Worm (Caenorhabditis elegans) whole organism, L1 larva: Measurements from ENCODE around the gene mam-2.

Source experiments
- elt-2 ChIP-seq: sonication (generic microtip); optimal IDR thresholded peaks from 2 replicates; lab custom pipeline; 2016; ENCODE audit warnings: missing genetic modification characterization, mild to moderate bottlenecking, inconsistent platforms, missing compliant biosample characterization, missing genetic modification reagents
- hpl-2 ChIP-seq: fragments of 150-350 bp; optimal IDR thresholded peaks from 2 replicates; lab custom pipeline; 2014; ENCODE audit warnings: missing biosample characterization, missing genetic modification reagents, missing genetic modification characterization
- lin-13 ChIP-seq: fragments of 150-350 bp; optimal IDR thresholded peaks from 2 replicates; lab custom pipeline; 2014; ENCODE audit warnings: missing biosample characterization, missing genetic modification reagents, missing genetic modification characterization
- mdl-1 ChIP-seq, 2 experiments: fragments of 150-350 bp; optimal IDR thresholded peaks; 2 replicates each; lab custom pipeline; 2014 to 2017; ENCODE audit warnings: missing biosample characterization in 2 of 2, missing genetic modification characterization in 2 of 2, inconsistent platforms in 1 of 2
- mef-2 ChIP-seq: fragments of 150-350 bp; optimal IDR thresholded peaks from 2 replicates; lab custom pipeline; 2014; ENCODE audit warnings: missing biosample characterization, missing genetic modification characterization
- nhr-12 ChIP-seq: sonication (generic microtip); optimal IDR thresholded peaks from 2 replicates; lab custom pipeline; 2017; ENCODE audit warnings: missing biosample characterization, missing genetic modification characterization
- nhr-77 ChIP-seq: fragments of 150-350 bp; optimal IDR thresholded peaks from 2 replicates; lab custom pipeline; 2014; ENCODE audit warnings: missing biosample characterization, missing genetic modification characterization
- snpc-4 ChIP-seq: fragments of 150-350 bp; optimal IDR thresholded peaks from 2 replicates; lab custom pipeline; 2014; ENCODE audit warnings: missing biosample characterization, missing genetic modification characterization
- unc-62 ChIP-seq: fragments of 150-350 bp; optimal IDR thresholded peaks from 2 replicates; lab custom pipeline; 2014; ENCODE audit warnings: missing biosample characterization, missing genetic modification reagents, missing genetic modification characterization
- zag-1 ChIP-seq: fragments of 150-350 bp; optimal IDR thresholded peaks from 2 replicates; lab custom pipeline; 2014; ENCODE audit warnings: missing biosample characterization, missing genetic modification characterization

- TF ChIP-seq zag-1 (no peak), mdl-1 (tag; optimal IDR thresholded peaks at IDR 0.05; lab: Kevin White, UChicago) (no peak), hpl-2 (GFP tag; lab: Kevin White, UChicago) (no peak), mef-2 (tag; lab: Kevin White, UChicago) (no peak), elt-2 (tag; lab: Kevin White, UChicago) (no peak), snpc-4 (no peak), unc-62 (no peak), nhr-77 (tag; lab: Kevin White, UChicago) (no peak), lin-13 (GFP tag; lab: Kevin White, UChicago) (no peak), nhr-12 (no peak)
These were observed 44.6 kb downstream of the mam-2 start, which contains the start of gene gipc-2 for ce11 chrIV:10027566-10027965.
